Fruit fly (Drosophila melanogaster): ENCODE results near the gene lost.

Gene lost

DNA sequence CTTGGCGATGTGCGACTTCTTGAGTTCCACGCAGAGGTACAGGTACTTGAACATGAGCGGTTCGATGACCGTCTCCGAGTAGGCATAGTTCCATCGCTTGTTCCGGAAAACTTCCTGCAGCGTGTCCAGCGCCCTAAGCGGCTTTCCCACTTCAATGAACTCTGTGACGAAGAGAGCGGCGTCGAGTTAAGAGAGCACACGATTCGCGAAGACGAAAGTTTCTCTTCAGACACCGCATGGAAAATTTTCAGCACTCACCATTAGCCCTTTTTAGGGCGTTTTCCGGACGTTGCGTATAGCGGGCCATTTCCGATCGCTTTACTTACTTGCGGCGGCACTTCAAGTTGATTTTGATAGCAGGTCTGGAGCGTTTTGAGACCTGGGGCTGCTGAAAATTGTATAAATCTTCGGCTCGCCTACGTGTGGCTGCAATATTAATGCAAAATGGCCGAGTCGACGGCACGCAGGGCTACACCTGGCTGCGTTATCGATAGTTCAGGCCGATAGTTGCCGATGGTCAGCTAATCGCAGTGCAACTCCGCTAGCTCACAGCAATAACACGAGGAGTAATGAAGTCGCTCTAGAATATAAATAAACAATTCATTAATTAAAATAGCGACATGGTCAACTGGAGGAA, 30.7 kb downstream of the lost start, which contains the start of the genes eIF3a and CG1074 (continued):
- peak; percentile 86 for TF ChIP-seq Sin3A (optimal IDR thresholded peaks at IDR 0.05)
- peak; percentile 53 for TF ChIP-seq CG9437 (GFP tag; optimal IDR thresholded peaks at IDR 0.05)
- peak; percentile 56 for TF ChIP-seq CG10979 (tag; optimal IDR thresholded peaks at IDR 0.05)
- peak; percentile 95 for TF ChIP-seq Ets65A (GFP tag)
- TF ChIP-seq YL-1 (GFP tag; optimal IDR thresholded peaks at IDR 0.05): peak; percentile 100
- TF ChIP-seq BtbVII (GFP tag; optimal IDR thresholded peaks at IDR 0.05): peak; percentile 73
- TF ChIP-seq insv (GFP tag; optimal IDR thresholded peaks at IDR 0.05): peak in 1 of 2 experiments; percentile 60
- TF ChIP-seq CG34376 (GFP tag; optimal IDR thresholded peaks at IDR 0.05): peak; percentile 89
- peak; percentile 88 for TF ChIP-seq ci (GFP tag; IDR thresholded peaks at IDR 0.05)
- TF ChIP-seq Bteb2 (GFP tag; optimal IDR thresholded peaks at IDR 0.05): peak; percentile 31
- TF ChIP-seq CG2678 (tag; optimal IDR thresholded peaks at IDR 0.05): no peak
- TF ChIP-seq CG18599 (GFP tag; optimal IDR thresholded peaks at IDR 0.05): no peak
- TF ChIP-seq stwl (tag; optimal IDR thresholded peaks at IDR 0.05): peak; percentile 87
- peak; percentile 70 for TF ChIP-seq CrebB (tag; optimal IDR thresholded peaks at IDR 0.05)
- peak in 1 of 3 experiments; percentile 2 for TF ChIP-seq lola (GFP tag; optimal IDR thresholded peaks at IDR 0.05)
- peak; percentile 78 for TF ChIP-seq caup (GFP tag; optimal IDR thresholded peaks at IDR 0.05; ENCODE audit: severe bottlenecking)
- TF ChIP-seq CG5953 (GFP tag; IDR thresholded peaks at IDR 0.05): no peak
- TF ChIP-seq CG14667 (GFP tag; IDR thresholded peaks at IDR 0.05): 0 out of 2 replicates have a peak, but pooled peaks have one; percentile 23
- 0 out of 3 replicates have a peak, but pooled peaks have one; percentile 33 for TF ChIP-seq CG11695 (GFP tag; IDR thresholded peaks at IDR 0.05)
- peak; percentile 75 for TF ChIP-seq CG11247 (GFP tag; IDR thresholded peaks at IDR 0.05)
- peak; percentile 73 for TF ChIP-seq CG8089 (GFP tag; optimal IDR thresholded peaks at IDR 0.05)
- peak; percentile 51 for TF ChIP-seq CG4328 (GFP tag; optimal IDR thresholded peaks at IDR 0.05)
- peak; percentile 62 for TF ChIP-seq ewg (GFP tag; optimal IDR thresholded peaks at IDR 0.05)
- peak; percentile 38 for TF ChIP-seq Sry-β (GFP tag; optimal IDR thresholded peaks at IDR 0.05)
- peak; percentile 64 for TF ChIP-seq lbe (GFP tag; optimal IDR thresholded peaks at IDR 0.05)
- TF ChIP-seq CG15514 (GFP tag; optimal IDR thresholded peaks at IDR 0.05): peak; percentile 91
- TF ChIP-seq wdn (GFP tag; IDR thresholded peaks at IDR 0.05): no peak
- TF ChIP-seq tup (GFP tag; optimal IDR thresholded peaks at IDR 0.05): peak; percentile 10
- peak; percentile 15 for TF ChIP-seq Atf3 (GFP tag; optimal IDR thresholded peaks at IDR 0.05)
- TF ChIP-seq CG12769 (tag; optimal IDR thresholded peaks at IDR 0.05): no peak
- peak in 1 of 2 experiments; percentile 68 for TF ChIP-seq tll (GFP tag; optimal IDR thresholded peaks at IDR 0.05)
- peak; percentile 87 for TF ChIP-seq zen2 (GFP tag; IDR thresholded peaks at IDR 0.05; ENCODE audit: partially characterized antibody)
- no peak for TF ChIP-seq Jarid2 (GFP tag; optimal IDR thresholded peaks at IDR 0.05)
- 0 out of 3 replicates have a peak, but pooled peaks have one; percentile 34 for TF ChIP-seq CG14050 (GFP tag; IDR thresholded peaks at IDR 0.05)
- peak; percentile 95 for TF ChIP-seq HLH4C (GFP tag; IDR thresholded peaks at IDR 0.05; ENCODE audit: partially characterized antibody)
- TF ChIP-seq CG11723 (GFP tag; optimal IDR thresholded peaks at IDR 0.05): peak; percentile 59
- TF ChIP-seq mam (GFP tag; optimal IDR thresholded peaks at IDR 0.05): peak; percentile 61
- no peak for TF ChIP-seq dmrt99B (tag; optimal IDR thresholded peaks at IDR 0.05)
- TF ChIP-seq bcd (GFP tag; optimal IDR thresholded peaks at IDR 0.05): peak; percentile 73
- TF ChIP-seq CG15601 (tag; optimal IDR thresholded peaks at IDR 0.05): peak; percentile 55

All from whole organism, embryonic.